Worm (Caenorhabditis elegans): ENCODE results near the gene F58B4.7.

DNA sequence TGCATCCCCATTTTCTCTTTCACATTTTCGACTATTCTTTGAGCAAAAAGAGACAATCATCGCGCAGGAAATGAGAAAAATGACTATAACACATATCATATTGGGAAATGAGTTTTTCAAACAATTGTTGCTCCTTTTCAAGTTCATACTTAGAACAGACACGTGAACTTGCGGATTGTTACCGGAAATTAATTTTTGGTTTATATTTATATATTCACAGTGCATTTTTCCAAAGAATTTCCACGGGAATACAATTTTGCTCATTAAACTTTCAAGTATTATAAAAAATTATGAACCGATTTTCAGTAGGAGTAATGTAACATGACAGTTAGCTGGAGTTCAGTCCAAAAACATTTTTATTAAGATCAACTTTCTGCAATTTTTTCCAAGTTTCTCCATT lies at the start of gene F58B4.7:
- TF ChIP-seq tra-4 (tag; optimal IDR thresholded peaks at IDR 0.05) (no peak), tbx-11 (GFP tag; IDR thresholded peaks at IDR 0.05) (no peak), ceh-13 (GFP tag; optimal IDR thresholded peaks at IDR 0.05) (no peak), flt-1 (GFP tag; IDR thresholded peaks at IDR 0.05) (no peak), aly-1 (tag; optimal IDR thresholded peaks at IDR 0.05) (no peak), ama-1 (optimal IDR thresholded peaks at IDR 0.05) (no peak), B0310.2 (tag; optimal IDR thresholded peaks at IDR 0.05) (no peak), hnd-1 (tag; optimal IDR thresholded peaks at IDR 0.05) (no peak), F13C5.2 (tag; optimal IDR thresholded peaks at IDR 0.05) (no peak), sea-1 (GFP tag; conservative IDR thresholded peaks at IDR 0.05) (no peak)

Data from whole organism, early embryonic.